Worm (Caenorhabditis elegans) whole organism, L3 larva: Measurements from ENCODE around the gene R11F4.2.

ENCODE experiments used
- R02D3.7 ChIP-seq: fragments of 150-350 bp; optimal IDR thresholded peaks from 2 replicates; lab custom pipeline; 2014; ENCODE audit warnings: missing biosample characterization, missing genetic modification characterization
- ama-1 ChIP-seq: fragments of 150-350 bp; optimal IDR thresholded peaks from 2 replicates; lab custom pipeline; 2018
- nhr-11 ChIP-seq: fragments of 150-350 bp; optimal IDR thresholded peaks from 2 replicates; lab custom pipeline; 2014; ENCODE audit warnings: missing biosample characterization, missing genetic modification characterization
- nhr-23 ChIP-seq: fragments of 150-350 bp; optimal IDR thresholded peaks from 2 replicates; lab custom pipeline; 2014; ENCODE audit warnings: missing biosample characterization, missing genetic modification reagents, missing genetic modification characterization
- nhr-43 ChIP-seq: sonication (generic microtip); optimal IDR thresholded peaks from 2 replicates; lab custom pipeline; 2016; ENCODE audit warnings: mild to moderate bottlenecking, missing genetic modification characterization, missing compliant biosample characterization; ENCODE audit not compliant: poor library complexity, severe bottlenecking
- nhr-76 ChIP-seq: fragments of 150-350 bp; sonication (generic microtip); optimal IDR thresholded peaks from 5 replicates; lab custom pipeline; 2014; ENCODE audit warnings: missing biosample characterization, missing genetic modification characterization
- pqm-1 ChIP-seq: fragments of 150-350 bp; optimal IDR thresholded peaks from 2 replicates; lab custom pipeline; 2017; ENCODE audit warnings: missing biosample characterization, missing genetic modification characterization, inconsistent platforms
- snpc-4 ChIP-seq: fragments of 150-350 bp; optimal IDR thresholded peaks from 2 replicates; lab custom pipeline; 2014; ENCODE audit warnings: missing biosample characterization, missing genetic modification characterization
- tbx-2 ChIP-seq: sonication (generic microtip); optimal IDR thresholded peaks from 2 replicates; lab custom pipeline; 2016; ENCODE audit warnings: mild to moderate bottlenecking, missing genetic modification characterization, missing compliant biosample characterization
- unc-39 ChIP-seq: sonication (generic microtip); optimal IDR thresholded peaks from 4 replicates; lab custom pipeline; 2017; ENCODE audit warnings: missing biosample characterization, missing genetic modification characterization
- ztf-11 ChIP-seq: fragments of 150-350 bp; optimal IDR thresholded peaks from 2 replicates; lab custom pipeline; 2014; ENCODE audit warnings: missing biosample characterization, missing genetic modification characterization

DNA sequence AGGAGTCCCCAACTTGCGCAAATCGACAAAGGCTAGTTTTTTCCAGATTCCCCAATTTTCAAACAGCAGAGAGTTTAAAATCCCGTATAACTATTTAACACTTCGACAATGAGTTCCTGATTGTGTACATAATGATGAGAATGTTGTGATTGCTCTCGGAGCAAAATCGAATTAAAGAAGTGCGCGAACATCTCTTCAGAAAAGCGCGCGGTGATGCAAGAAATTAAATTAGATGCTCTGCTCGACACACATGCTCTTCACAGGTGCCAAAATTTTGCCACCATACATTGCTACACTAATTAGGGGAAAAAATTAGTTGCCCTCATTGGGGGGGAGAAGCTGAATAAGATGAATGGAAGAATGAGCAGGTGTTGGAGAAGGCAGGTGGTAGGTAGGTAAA is 46.6 kb downstream of the R11F4.2 start:
- TF ChIP-seq pqm-1, result no peak
- TF ChIP-seq tbx-2, result no peak
- no peak for TF ChIP-seq nhr-23 (tag; lab: Kevin White, UChicago)
- TF ChIP-seq R02D3.7 (tag; lab: Kevin White, UChicago), result no peak
- no peak for TF ChIP-seq ama-1 (lab: Kevin White, UChicago)
- TF ChIP-seq nhr-76 (tag; lab: Kevin White, UChicago), result no peak
- no peak for TF ChIP-seq nhr-11 (tag; lab: Kevin White, UChicago)
- TF ChIP-seq unc-39 (tag; lab: Kevin White, UChicago), result no peak
- TF ChIP-seq ztf-11 (tag; lab: Kevin White, UChicago), result no peak
- TF ChIP-seq nhr-43 (tag; lab: Kevin White, UChicago), result no peak
- no peak for TF ChIP-seq snpc-4 (tag; lab: Kevin White, UChicago)
